Fruit fly (Drosophila melanogaster): ENCODE measurements around the gene CG13375.

- no peak for TF ChIP-seq CTCF (optimal IDR thresholded peaks at IDR 0.05)
- TF ChIP-seq CG8478 (optimal IDR thresholded peaks at IDR 0.05): no peak
Observed at dm6 chrX:293254-293653, 1.5 kb downstream of the CG13375 start.

Data from S2 (cell line).